Worm (Caenorhabditis elegans) whole organism, L4 larva: Measurements from ENCODE around the gene srw-118.
A peak's percentile ranks its signal among the peaks of the same experiment; 100 is the strongest.

ENCODE experiments used
- F37D6.2 ChIP-seq: sonication (generic microtip); optimal IDR thresholded peaks from 2 replicates; lab custom pipeline; 2016; ENCODE audit warnings: mild to moderate bottlenecking, missing genetic modification characterization, missing compliant biosample characterization
- Y105C5A.15 ChIP-seq: fragments of 200-800 bp; sonication (Bioruptor generic); IDR thresholded peaks from 2 replicates; pipeline ENCODE4 v1.3.6; 2022; ENCODE audit warnings: missing genetic modification characterization, missing compliant biosample characterization
- Y48G9A.11 ChIP-seq: fragments of 200-800 bp; sonication (Bioruptor generic); IDR thresholded peaks from 2 replicates; pipeline ENCODE4 v1.3.6; 2022; ENCODE audit warnings: missing genetic modification reagents, missing genetic modification characterization, missing compliant biosample characterization
- ZK546.5 ChIP-seq, 2 experiments: sonication (generic microtip); optimal IDR thresholded peaks; 2 replicates each; lab custom pipeline; 2017; ENCODE audit warnings: missing biosample characterization in 2 of 2, missing genetic modification characterization in 2 of 2
- aha-1 ChIP-seq: fragments of 150-350 bp; peaks from one replicate; lab custom pipeline; 2014; ENCODE audit warnings: missing biosample characterization, missing genetic modification characterization
- ama-1 ChIP-seq: fragments of 150-350 bp; optimal IDR thresholded peaks from 2 replicates; lab custom pipeline; 2014; ENCODE audit warnings: inconsistent platforms, mixed read lengths
- attf-4 ChIP-seq: sonication (generic microtip); optimal IDR thresholded peaks from 3 replicates; lab custom pipeline; 2017; ENCODE audit warnings: missing biosample characterization, missing genetic modification characterization
- ceh-28 ChIP-seq: fragments of 150-350 bp; optimal IDR thresholded peaks from 2 replicates; lab custom pipeline; 2014; ENCODE audit warnings: missing biosample characterization, missing genetic modification reagents, missing genetic modification characterization
- ceh-44 ChIP-seq: fragments of 200-800 bp; sonication (Bioruptor generic); IDR thresholded peaks from 2 replicates; pipeline ENCODE4 v1.3.6; 2022; ENCODE audit warnings: missing genetic modification reagents, missing genetic modification characterization, missing compliant biosample characterization
- ces-1 ChIP-seq: fragments of 150-350 bp; sonication (generic microtip); optimal IDR thresholded peaks from 4 replicates; lab custom pipeline; 2014; ENCODE audit warnings: missing biosample characterization, missing genetic modification reagents, missing genetic modification characterization
- daf-16 ChIP-seq, 3 experiments: sonication (generic microtip); optimal IDR thresholded peaks; 2 replicates each; lab custom pipeline; 2016 to 2017; ENCODE audit warnings: missing genetic modification characterization in 3 of 3, missing genetic modification reagents in 3 of 3, mild to moderate bottlenecking in 2 of 3, missing compliant biosample characterization in 2 of 3, missing biosample characterization in 1 of 3, moderate library complexity in 1 of 3
- dmd-6 ChIP-seq: fragments of 200-800 bp; sonication (Bioruptor generic); IDR thresholded peaks from 2 replicates; pipeline ENCODE4 v1.3.6; 2022; ENCODE audit warnings: missing genetic modification reagents, missing genetic modification characterization, missing compliant biosample characterization
- dmd-8 ChIP-seq: fragments of 200-800 bp; sonication (Bioruptor generic); IDR thresholded peaks from 2 replicates; pipeline ENCODE4 v1.3.6; 2022; ENCODE audit warnings: missing genetic modification characterization, missing compliant biosample characterization
- dmd-9 ChIP-seq: fragments of 200-800 bp; sonication (Bioruptor generic); IDR thresholded peaks from 2 replicates; pipeline ENCODE4 v1.3.6; 2022; ENCODE audit warnings: missing genetic modification reagents, missing genetic modification characterization, missing compliant biosample characterization
- duxl-1 ChIP-seq: sonication (generic microtip); optimal IDR thresholded peaks from 2 replicates; lab custom pipeline; 2016; ENCODE audit warnings: mild to moderate bottlenecking, missing genetic modification characterization, moderate library complexity, missing compliant biosample characterization; ENCODE audit not compliant: poor library complexity
- fos-1 ChIP-seq: fragments of 150-350 bp; optimal IDR thresholded peaks from 2 replicates; lab custom pipeline; 2014; ENCODE audit warnings: missing biosample characterization, missing genetic modification characterization
- hlh-30 ChIP-seq: sonication (generic microtip); optimal IDR thresholded peaks from 2 replicates; lab custom pipeline; 2017; ENCODE audit warnings: antibody characterized with exemption, mild to moderate bottlenecking, missing genetic modification characterization, missing compliant biosample characterization; ENCODE audit not compliant: insufficient read depth
- jun-1 ChIP-seq: fragments of 150-350 bp; optimal IDR thresholded peaks from 2 replicates; lab custom pipeline; 2014; ENCODE audit warnings: missing biosample characterization, missing genetic modification reagents, missing genetic modification characterization
- madf-5 ChIP-seq, 2 experiments: fragments of 200-800 bp; sonication (Bioruptor generic); IDR thresholded peaks; 2 replicates each; pipeline ENCODE4 v1.3.6; 2022; ENCODE audit warnings: missing compliant biosample characterization in 2 of 2, missing genetic modification characterization in 2 of 2
- nhr-10 ChIP-seq: fragments of 150-350 bp; optimal IDR thresholded peaks from 2 replicates; lab custom pipeline; 2014; ENCODE audit warnings: missing biosample characterization, missing genetic modification characterization
- nhr-111 ChIP-seq: fragments of 200-800 bp; sonication (Bioruptor generic); optimal IDR thresholded peaks from 2 replicates; lab custom pipeline; 2018; ENCODE audit warnings: mild to moderate bottlenecking, missing genetic modification characterization, missing compliant biosample characterization
- nhr-28 ChIP-seq: fragments of 150-350 bp; optimal IDR thresholded peaks from 2 replicates; lab custom pipeline; 2014; ENCODE audit warnings: missing biosample characterization, missing genetic modification characterization
- nhr-76 ChIP-seq: fragments of 150-350 bp; optimal IDR thresholded peaks from 2 replicates; lab custom pipeline; 2014; ENCODE audit warnings: missing biosample characterization, missing genetic modification characterization
- pqm-1 ChIP-seq: sonication (generic microtip); optimal IDR thresholded peaks from 2 replicates; lab custom pipeline; 2017; ENCODE audit warnings: missing biosample characterization, missing genetic modification characterization
- rbr-2 ChIP-seq: sonication (generic microtip); optimal IDR thresholded peaks from 2 replicates; lab custom pipeline; 2016; ENCODE audit warnings: missing genotype, missing genetic modification characterization, missing compliant biosample characterization
- set-16 ChIP-seq: fragments of 200-800 bp; sonication (Bioruptor generic); IDR thresholded peaks from 2 replicates; pipeline ENCODE4 v1.3.6; 2022; ENCODE audit warnings: missing genetic modification reagents, missing genetic modification characterization, missing compliant biosample characterization
- tag-97 ChIP-seq: fragments of 200-800 bp; sonication (Bioruptor generic); IDR thresholded peaks from 2 replicates; pipeline ENCODE4 v1.3.6; 2022; ENCODE audit warnings: missing genetic modification characterization, missing compliant biosample characterization
- unc-39 ChIP-seq: sonication (generic microtip); optimal IDR thresholded peaks from 2 replicates; lab custom pipeline; 2017; ENCODE audit warnings: missing biosample characterization, missing genetic modification characterization
- vab-7 ChIP-seq: fragments of 200-800 bp; sonication (Bioruptor generic); IDR thresholded peaks from 2 replicates; pipeline ENCODE4 v1.3.6; 2022; ENCODE audit warnings: missing genetic modification reagents, missing genetic modification characterization, missing compliant biosample characterization
- zfp-3 ChIP-seq: fragments of 200-800 bp; sonication (Bioruptor generic); conservative IDR thresholded peaks from 2 replicates; pipeline ENCODE4 v1.3.6; 2022; ENCODE audit warnings: missing genetic modification reagents, missing genetic modification characterization, missing compliant biosample characterization
- zip-2 ChIP-seq: fragments of 150-350 bp; optimal IDR thresholded peaks from 2 replicates; lab custom pipeline; 2014; ENCODE audit warnings: missing biosample characterization, missing genetic modification characterization

Gene srw-118

ce11 chrV:2979978-2980377 is at the start of gene srw-118:
srw-118 (minus strand) TSS chrV:2980078.
- TF ChIP-seq aha-1 (tag; lab: Kevin White, UChicago) (peak; percentile 28), zfp-3 (GFP tag; lab: Robert Waterston, UW) (no peak), Y48G9A.11 (GFP tag; lab: Robert Waterston, UW) (no peak), Y105C5A.15 (no peak), tag-97 (no peak), nhr-10 (tag; lab: Kevin White, UChicago) (no peak)

ce11 chrV:3028205-3028604 is 48.3 kb upstream of the srw-118 start, which contains the start of gene asp-7:
asp-7 (plus strand) TSS chrV:3028285.
- TF ChIP-seq pqm-1 (tag; lab: Kevin White, UChicago) (peak; percentile 12), aha-1 (tag; lab: Kevin White, UChicago) (peak; percentile 73), fos-1 (tag; lab: Kevin White, UChicago) (no peak), dmd-6 (no peak)
- TF ChIP-seq, all 104 proteins: peak for 2

- peak; percentile 75 for TF ChIP-seq nhr-28 (tag; lab: Kevin White, UChicago)
- TF ChIP-seq nhr-76 (tag; lab: Kevin White, UChicago): no peak
- no peak for TF ChIP-seq unc-39 (tag; lab: Kevin White, UChicago)
- TF ChIP-seq daf-16 (GFP tag; optimal IDR thresholded peaks at IDR 0.05; lab: Kevin White, UChicago): no peak
- TF ChIP-seq daf-16 (tag; optimal IDR thresholded peaks at IDR 0.05; lab: Kevin White, UChicago): peak; percentile 63
These were observed 44.4 kb upstream of the srw-118 start, which contains the start of gene asp-8 for ce11 chrV:3024274-3024673. asp-8 (plus strand) TSS chrV:3024549.

- TF ChIP-seq duxl-1 (tag; lab: Kevin White, UChicago) (no peak), zip-2 (no peak), ama-1 (lab: Kevin White, UChicago) (no peak), rbr-2 (tag; lab: Kevin White, UChicago) (no peak), unc-39 (tag; lab: Kevin White, UChicago) (no peak), vab-7 (GFP tag; lab: Robert Waterston, UW) (no peak), ces-1 (GFP tag; lab: Kevin White, UChicago) (no peak), attf-4 (no peak), ZK546.5 (tag; optimal IDR thresholded peaks at IDR 0.05; lab: Kevin White, UChicago) (no peak), jun-1 (tag; lab: Kevin White, UChicago) (no peak), madf-5 (GFP tag; IDR thresholded peaks at IDR 0.05; lab: Robert Waterston, UW) (no peak), hlh-30 (tag; lab: Kevin White, UChicago) (no peak), aha-1 (tag; lab: Kevin White, UChicago) (no peak)
These were observed 41.4 kb upstream of the srw-118 start, which contains the start of gene irld-12 for ce11 chrV:3021306-3021705. irld-12 (minus strand) TSS chrV:3021406.

- TF ChIP-seq daf-16 (GFP tag; optimal IDR thresholded peaks at IDR 0.05; lab: Kevin White, UChicago): no peak
- TF ChIP-seq daf-16 (tag; optimal IDR thresholded peaks at IDR 0.05; lab: Kevin White, UChicago): no peak
- no peak for TF ChIP-seq dmd-9 (GFP tag; lab: Robert Waterston, UW)
- TF ChIP-seq nhr-111 (GFP tag; lab: Kevin White, UChicago): no peak
- 0 out of 2 replicates have a peak, but pooled peaks have one; percentile 30 for TF ChIP-seq dmd-8 (GFP tag; lab: Robert Waterston, UW)
- no peak for TF ChIP-seq F37D6.2 (tag; lab: Kevin White, UChicago)
- 0 out of 2 replicates have a peak, but pooled peaks have one; percentile 11 for TF ChIP-seq ceh-44 (GFP tag; lab: Robert Waterston, UW)
- TF ChIP-seq set-16 (GFP tag; lab: Robert Waterston, UW): peak; percentile 54
These were observed 38.1 kb upstream of the srw-118 start for ce11 chrV:3017930-3018329.

ce11 chrV:3014185-3014584 is 34.3 kb upstream of the srw-118 start, which contains the start of gene K12D9.1:
K12D9.1 (plus strand) TSS chrV:3014485.
- no peak for TF ChIP-seq ceh-28 (tag; lab: Kevin White, UChicago)
- TF ChIP-seq nhr-28 (tag; lab: Kevin White, UChicago): peak; percentile 39
